Fruit fly (Drosophila melanogaster) S2 (cell line): ENCODE data around the gene BORCS6.

Source experiments
- CG8478 ChIP-seq: fragments of >200 bp; optimal IDR thresholded peaks from 2 replicates; lab custom pipeline; 2018
- CTCF ChIP-seq, 2 experiments: fragments of >200 bp; optimal IDR thresholded peaks; 2 replicates each; lab custom pipeline; 2018

DNA sequence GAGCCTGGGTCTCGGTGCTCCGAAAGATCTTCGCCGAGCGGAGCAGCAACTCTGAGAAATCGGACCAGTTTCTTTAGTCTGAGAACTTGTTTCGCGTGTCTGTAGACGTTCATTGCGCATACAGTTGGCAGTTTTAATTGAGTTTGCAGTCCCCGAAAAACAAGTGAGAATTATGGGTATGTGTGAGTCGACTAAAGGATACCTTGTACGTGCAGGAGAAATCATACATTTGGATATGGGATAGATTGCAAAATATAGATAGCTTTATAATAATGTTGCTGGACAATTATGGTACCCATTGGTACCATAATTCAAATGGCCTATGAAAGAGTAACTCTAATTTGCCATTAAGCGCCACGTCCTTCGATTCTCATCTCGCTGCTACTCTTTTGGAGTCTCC lies 11.8 kb downstream of the BORCS6 start:
- TF ChIP-seq CG8478 (no peak), CTCF (optimal IDR thresholded peaks at IDR 0.05; lab: Kevin White, UChicago) (no peak)
